Fruit fly (Drosophila melanogaster) whole organism, wandering third instar larva: Measurements from ENCODE around the gene CG10919.

Source experiments
- Abd-B ChIP-seq: fragments of >200 bp; optimal IDR thresholded peaks from 2 replicates; lab custom pipeline; 2017; ENCODE audit warnings: missing biosample characterization, missing genetic modification characterization
- CG32264 ChIP-seq: fragments of 200-800 bp; sonication (Bioruptor generic); optimal IDR thresholded peaks from 2 replicates; lab custom pipeline; 2016; ENCODE audit warnings: missing biosample characterization, missing genetic modification characterization
- CG9705 ChIP-seq: fragments of 200-800 bp; sonication (Bioruptor generic); optimal IDR thresholded peaks from 2 replicates; lab custom pipeline; 2018; ENCODE audit warnings: missing biosample characterization, mild to moderate bottlenecking, missing genetic modification characterization
- CrebA ChIP-seq: fragments of 200-800 bp; sonication (Bioruptor generic); optimal IDR thresholded peaks from 2 replicates; lab custom pipeline; 2016; ENCODE audit warnings: missing biosample characterization, mild to moderate bottlenecking, missing genetic modification characterization, borderline replicate concordance
- Dfd ChIP-seq: fragments of >200 bp; optimal IDR thresholded peaks from 2 replicates; lab custom pipeline; 2017; ENCODE audit warnings: missing biosample characterization, missing genetic modification characterization
- GATAd ChIP-seq: sonication (Bioruptor generic); optimal IDR thresholded peaks from 2 replicates; lab custom pipeline; 2016; ENCODE audit warnings: missing biosample characterization, missing genetic modification characterization
- Hnf4 ChIP-seq: fragments of 200-800 bp; sonication (Bioruptor generic); optimal IDR thresholded peaks from 2 replicates; lab custom pipeline; 2016; ENCODE audit warnings: missing biosample characterization, mild to moderate bottlenecking, missing genetic modification characterization
- Hr78 ChIP-seq: fragments of >200 bp; optimal IDR thresholded peaks from 2 replicates; lab custom pipeline; 2017; ENCODE audit warnings: missing biosample characterization, missing genetic modification characterization
- Jra ChIP-seq: sonication (Bioruptor generic); optimal IDR thresholded peaks from 2 replicates; lab custom pipeline; 2016; ENCODE audit warnings: missing biosample characterization, missing genetic modification characterization
- Mio ChIP-seq: sonication (Bioruptor generic); optimal IDR thresholded peaks from 2 replicates; lab custom pipeline; 2016; ENCODE audit warnings: missing biosample characterization, missing genetic modification characterization
- Myc ChIP-seq: fragments of >200 bp; optimal IDR thresholded peaks from 2 replicates; lab custom pipeline; 2017
- N ChIP-seq: fragments of >200 bp; optimal IDR thresholded peaks from 2 replicates; lab custom pipeline; 2018; ENCODE audit warnings: missing biosample characterization, missing external identifiers, missing genetic modification characterization
- OdsH ChIP-seq: fragments of 200-800 bp; sonication (Bioruptor generic); optimal IDR thresholded peaks from 2 replicates; lab custom pipeline; 2016; ENCODE audit warnings: missing biosample characterization, mild to moderate bottlenecking, missing genetic modification characterization
- Sp1 ChIP-seq: fragments of 200-800 bp; sonication (Bioruptor generic); optimal IDR thresholded peaks from 3 replicates; lab custom pipeline; 2019; ENCODE audit warnings: missing biosample characterization, mild to moderate bottlenecking, missing genetic modification characterization, moderate library complexity
- Vsx2 ChIP-seq: fragments of 200-300, 225-300 bp; sonication (Bioruptor generic); optimal IDR thresholded peaks from 2 replicates; lab custom pipeline; 2018; ENCODE audit warnings: missing biosample characterization, missing genetic modification characterization; ENCODE audit not compliant: partially characterized antibody
- br ChIP-seq: fragments of 200-800 bp; sonication (Bioruptor generic); optimal IDR thresholded peaks from 2 replicates; lab custom pipeline; 2016; ENCODE audit warnings: missing biosample characterization, missing genetic modification characterization
- brk ChIP-seq: fragments of 200-800 bp; sonication (Bioruptor generic); optimal IDR thresholded peaks from 2 replicates; lab custom pipeline; 2016; ENCODE audit warnings: missing biosample characterization, mild to moderate bottlenecking, missing genetic modification characterization
- dl ChIP-seq, 2 experiments: fragments of 175-275, 200-275 bp in 1 of 2; fragments of 200-275 bp in 1 of 2; sonication (Bioruptor generic); optimal IDR thresholded peaks; lab custom pipeline; 2018; ENCODE audit warnings: mild to moderate bottlenecking in 2 of 2, missing biosample characterization in 2 of 2, missing genetic modification characterization in 2 of 2, moderate library complexity in 2 of 2; ENCODE audit not compliant: partially characterized antibody in 2 of 2, insufficient read depth in 1 of 2
- dmrt93B ChIP-seq: fragments of 200-800 bp; sonication (Bioruptor generic); optimal IDR thresholded peaks from 2 replicates; lab custom pipeline; 2018; ENCODE audit warnings: missing biosample characterization, mild to moderate bottlenecking, missing genetic modification characterization
- dsf ChIP-seq: sonication (Bioruptor generic); optimal IDR thresholded peaks from 2 replicates; lab custom pipeline; 2016; ENCODE audit warnings: missing biosample characterization, missing genetic modification characterization, borderline replicate concordance
- ey ChIP-seq: fragments of 200-800 bp; sonication (Bioruptor generic); optimal IDR thresholded peaks from 2 replicates; lab custom pipeline; 2016; ENCODE audit warnings: missing biosample characterization, missing genetic modification characterization
- foxo ChIP-seq, 2 experiments: fragments of 200-800 bp; sonication (Bioruptor generic); optimal IDR thresholded peaks; 2 replicates in 1 of 2; 3 replicates in 1 of 2; lab custom pipeline; 2016 to 2017; ENCODE audit warnings: missing biosample characterization in 2 of 2, missing genetic modification characterization in 2 of 2
- fru ChIP-seq: fragments of 200-800 bp; sonication (Bioruptor generic); optimal IDR thresholded peaks from 3 replicates; lab custom pipeline; 2016; ENCODE audit warnings: missing biosample characterization, mild to moderate bottlenecking, missing genetic modification characterization
- h ChIP-seq: fragments of 200-800 bp; sonication (Bioruptor generic); optimal IDR thresholded peaks from 3 replicates; lab custom pipeline; 2016; ENCODE audit warnings: missing biosample characterization, mild to moderate bottlenecking, missing genetic modification characterization
- jim ChIP-seq: fragments of 175-275, 200-325 bp; sonication (Bioruptor generic); optimal IDR thresholded peaks from 2 replicates; lab custom pipeline; 2016; ENCODE audit warnings: missing biosample characterization, mild to moderate bottlenecking, missing genetic modification characterization
- lola ChIP-seq: fragments of >200 bp; optimal IDR thresholded peaks from 2 replicates; lab custom pipeline; 2017; ENCODE audit warnings: missing biosample characterization, missing genetic modification characterization
- pan ChIP-seq: fragments of >200 bp; optimal IDR thresholded peaks from 2 replicates; lab custom pipeline; 2017
- psq ChIP-seq: fragments of 200-800 bp; sonication (Bioruptor generic); optimal IDR thresholded peaks from 3 replicates; lab custom pipeline; 2017; ENCODE audit warnings: missing biosample characterization, mild to moderate bottlenecking, missing genetic modification characterization, moderate library complexity
- rgr ChIP-seq: fragments of 200-800 bp; sonication (Bioruptor generic); optimal IDR thresholded peaks from 3 replicates; lab custom pipeline; 2016; ENCODE audit warnings: missing biosample characterization, mild to moderate bottlenecking, missing genetic modification characterization
- sage ChIP-seq: fragments of 200-800 bp; sonication (Bioruptor generic); optimal IDR thresholded peaks from 2 replicates; lab custom pipeline; 2016; ENCODE audit warnings: missing biosample characterization, mild to moderate bottlenecking, missing genetic modification characterization
- sv ChIP-seq: fragments of 200-800 bp; sonication (Bioruptor generic); optimal IDR thresholded peaks from 3 replicates; lab custom pipeline; 2016; ENCODE audit warnings: missing biosample characterization, missing genetic modification characterization
- tai ChIP-seq: sonication (Bioruptor generic); optimal IDR thresholded peaks from 2 replicates; lab custom pipeline; 2016; ENCODE audit warnings: missing biosample characterization, missing genetic modification characterization
- usp ChIP-seq: fragments of >200 bp; optimal IDR thresholded peaks from 2 replicates; lab custom pipeline; 2017; ENCODE audit warnings: missing biosample characterization, missing genetic modification characterization
- woc ChIP-seq: sonication (Bioruptor generic); optimal IDR thresholded peaks from 2 replicates; lab custom pipeline; 2016; ENCODE audit warnings: missing biosample characterization, mild to moderate bottlenecking, missing genetic modification characterization

Gene CG10919

DNA sequence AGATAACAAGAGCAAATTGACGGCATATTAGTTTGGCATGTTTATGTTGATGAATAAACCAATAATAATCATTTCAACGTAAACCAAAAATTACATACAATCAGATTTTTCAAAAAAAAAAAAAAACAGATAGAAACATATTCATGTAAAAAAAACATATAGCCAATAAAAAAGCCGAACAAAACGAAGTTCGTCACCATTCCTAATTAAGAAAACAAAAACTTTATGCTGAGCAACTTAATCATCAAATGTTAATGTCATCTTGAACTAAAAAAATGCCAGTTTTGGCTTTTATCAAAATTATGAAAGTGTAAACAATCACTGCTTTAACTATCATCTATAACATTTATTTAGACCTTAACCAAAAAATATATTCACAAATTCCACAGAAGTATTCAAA, at the start of gene CG10919:
TSS of gene CG10919 (plus strand) at position 301 of the 400 bp plus-strand sequence.
- TF ChIP-seq Mio (no peak), dsf (GFP tag; lab: Kevin White, UChicago) (no peak), brk (GFP tag; lab: Kevin White, UChicago) (no peak), Vsx2 (GFP tag; lab: Kevin White, UChicago) (no peak)

- no peak for TF ChIP-seq Jra (GFP tag; lab: Kevin White, UChicago)
- TF ChIP-seq sage (GFP tag; lab: Kevin White, UChicago) = no peak
- no peak for TF ChIP-seq Myc (lab: Kevin White, UChicago)
- TF ChIP-seq tai (GFP tag; lab: Kevin White, UChicago) = no peak
- TF ChIP-seq brk (GFP tag; lab: Kevin White, UChicago) = no peak
- no peak for TF ChIP-seq h (GFP tag; lab: Kevin White, UChicago)
- no peak for TF ChIP-seq CrebA
- TF ChIP-seq jim (GFP tag; lab: Kevin White, UChicago) = no peak
- no peak for TF ChIP-seq sv (GFP tag; lab: Kevin White, UChicago)
- no peak for TF ChIP-seq Hnf4 (GFP tag; lab: Kevin White, UChicago)
- TF ChIP-seq, all 38 proteins: peak for 0
Measured at dm6 chr3R:7719990-7720389, 37.9 kb upstream of the CG10919 start.

dm6 chr3R:7722117-7722516, 35.8 kb upstream of the CG10919 start, which contains the start of gene CG2616:
Gene CG2616 (plus strand): TSS chr3R:7722417.
- TF ChIP-seq N (GFP tag; lab: Kevin White, UChicago) = no peak
- TF ChIP-seq Hnf4 (GFP tag; lab: Kevin White, UChicago) = no peak
- no peak for TF ChIP-seq foxo (GFP tag; optimal IDR thresholded peaks at IDR 0.05; lab: Kevin White, UChicago)
- TF ChIP-seq pan = no peak
- no peak for TF ChIP-seq rgr (GFP tag; lab: Kevin White, UChicago)
- no peak for TF ChIP-seq GATAd (GFP tag; lab: Kevin White, UChicago)
- no peak for TF ChIP-seq Jra (GFP tag; lab: Kevin White, UChicago)
- TF ChIP-seq ey = no peak
- no peak for TF ChIP-seq Mio
- TF ChIP-seq br (GFP tag; lab: Kevin White, UChicago) = no peak
- no peak for TF ChIP-seq Myc (lab: Kevin White, UChicago)
- no peak for TF ChIP-seq Hr78
- no peak for TF ChIP-seq tai (GFP tag; lab: Kevin White, UChicago)
- TF ChIP-seq OdsH (GFP tag; lab: Kevin White, UChicago) = no peak
- no peak for TF ChIP-seq h (GFP tag; lab: Kevin White, UChicago)
- TF ChIP-seq Sp1 (GFP tag; lab: Kevin White, UChicago) = no peak
- no peak for TF ChIP-seq brk (GFP tag; lab: Kevin White, UChicago)
- no peak for TF ChIP-seq woc (GFP tag; lab: Kevin White, UChicago)
- no peak for TF ChIP-seq dsf (GFP tag; lab: Kevin White, UChicago)
- TF ChIP-seq CG32264 (GFP tag; lab: Kevin White, UChicago) = no peak
- TF ChIP-seq, all 38 proteins: peak for 0

DNA sequence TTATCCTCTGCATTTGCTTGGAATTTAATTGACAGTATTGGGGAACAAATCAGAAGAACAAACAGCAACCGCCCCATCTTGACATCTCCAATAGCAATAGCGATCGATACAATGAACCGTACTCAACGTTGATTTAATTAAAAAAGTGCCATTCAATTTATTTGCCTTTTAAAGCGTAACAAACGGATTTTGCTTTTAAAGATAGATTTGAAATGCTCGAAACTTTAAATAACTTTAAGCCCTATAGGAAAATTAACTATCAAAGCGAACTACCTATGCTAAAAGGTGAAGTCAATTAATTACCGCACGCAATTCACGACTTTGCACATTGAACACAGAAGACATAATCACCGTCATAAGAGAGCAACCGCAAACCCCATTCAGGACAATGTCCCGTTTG, 18.5 kb upstream of the CG10919 start, which contains the start of gene CG43254:
TSS of gene CG43254 (minus strand) at position 101 of the 400 bp plus-strand sequence.
- TF ChIP-seq N (GFP tag; lab: Kevin White, UChicago) = no peak
- TF ChIP-seq dl (GFP tag; optimal IDR thresholded peaks at IDR 0.05; lab: Kevin White, UChicago; ENCODE audit: insufficient read depth in 1 of 2, partially characterized antibody in 2 of 2) = no peak
- no peak for TF ChIP-seq fru (GFP tag; lab: Kevin White, UChicago)
- TF ChIP-seq sage (GFP tag; lab: Kevin White, UChicago) = no peak
- no peak for TF ChIP-seq lola (GFP tag; lab: Kevin White, UChicago)
- TF ChIP-seq dsf (GFP tag; lab: Kevin White, UChicago) = no peak
- no peak for TF ChIP-seq Abd-B (GFP tag; lab: Kevin White, UChicago)
- TF ChIP-seq tai (GFP tag; lab: Kevin White, UChicago) = no peak
- no peak for TF ChIP-seq Dfd (GFP tag; lab: Kevin White, UChicago)

DNA sequence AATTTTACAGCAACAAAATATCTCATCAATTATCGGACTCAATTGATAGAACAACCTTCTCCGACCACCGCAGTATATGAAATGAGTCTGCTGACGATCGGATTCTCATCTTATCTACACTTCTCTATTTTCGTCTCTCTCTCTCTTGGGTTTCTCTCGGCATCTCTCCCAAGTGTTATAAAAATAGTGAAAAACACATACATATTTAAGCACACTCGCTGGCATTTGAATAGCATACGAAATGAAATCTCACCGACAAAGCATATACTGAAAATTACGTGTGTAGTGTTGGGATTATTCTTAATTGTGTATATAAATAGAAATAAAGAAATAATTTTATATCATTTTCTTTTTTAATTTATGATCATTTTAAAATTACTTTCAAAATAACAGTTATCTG, 7.9 kb upstream of the CG10919 start, which contains the start of gene pyd3:
TSS of gene pyd3 (minus strand) at position 87 of the 400 bp plus-strand sequence.
- TF ChIP-seq rgr (GFP tag; lab: Kevin White, UChicago) = no peak
- TF ChIP-seq foxo (GFP tag; optimal IDR thresholded peaks at IDR 0.05; lab: Kevin White, UChicago) = no peak
- TF ChIP-seq CG32264 (GFP tag; lab: Kevin White, UChicago) = no peak
- TF ChIP-seq psq (GFP tag; lab: Kevin White, UChicago) = no peak
- TF ChIP-seq dmrt93B (GFP tag; lab: Kevin White, UChicago) = no peak
- no peak for TF ChIP-seq usp (GFP tag; lab: Kevin White, UChicago)
- TF ChIP-seq sv (GFP tag; lab: Kevin White, UChicago) = no peak
- no peak for TF ChIP-seq CG9705 (GFP tag; lab: Kevin White, UChicago)
- no peak for TF ChIP-seq sage (GFP tag; lab: Kevin White, UChicago)
- no peak for TF ChIP-seq jim (GFP tag; lab: Kevin White, UChicago)
- TF ChIP-seq Mio = no peak
- no peak for TF ChIP-seq woc (GFP tag; lab: Kevin White, UChicago)
- no peak for TF ChIP-seq Jra (GFP tag; lab: Kevin White, UChicago)
- no peak for TF ChIP-seq dl (GFP tag; optimal IDR thresholded peaks at IDR 0.05; lab: Kevin White, UChicago; ENCODE audit: insufficient read depth in 1 of 2, partially characterized antibody in 2 of 2)
- TF ChIP-seq h (GFP tag; lab: Kevin White, UChicago) = no peak
- TF ChIP-seq lola (GFP tag; lab: Kevin White, UChicago) = no peak
- TF ChIP-seq pan = no peak
- TF ChIP-seq Myc (lab: Kevin White, UChicago) = no peak
- no peak for TF ChIP-seq Dfd (GFP tag; lab: Kevin White, UChicago)
- TF ChIP-seq GATAd (GFP tag; lab: Kevin White, UChicago) = no peak
